4 worm cellular contexts compared by ENCODE assay signal in genomic region chrIV:6363604-6364003, ce11.
TF ChIP-seq lines count a peak whose summit lies in the region.

No protein-coding gene starts in this region.

TF ChIP-seq in whole organism, L1 larva, 84 proteins besides CTCF, POLR2A, EP300 and RAD21:
- no peak for TF ChIP-seq lin-39 (tag; optimal IDR thresholded peaks at IDR 0.05; lab: Kevin White, UChicago)
- no peak for TF ChIP-seq efl-1 (optimal IDR thresholded peaks at IDR 0.05; lab: Kevin White, UChicago)
- TF ChIP-seq efl-1 (GFP tag; optimal IDR thresholded peaks at IDR 0.05 in 1 of 2; lab: Kevin White, UChicago): peak in 1 of 2 experiments; percentile 72
- peak; percentile 22 for TF ChIP-seq fkh-10 (GFP tag; optimal IDR thresholded peaks at IDR 0.05; lab: Kevin White, UChicago)
- TF ChIP-seq nhr-71 (tag; optimal IDR thresholded peaks at IDR 0.05; lab: Kevin White, UChicago): no peak
TF ChIP-seq in whole organism, L1 larva: peak in this region for 2.

TF ChIP-seq in whole organism, late embryonic, 69 proteins besides CTCF, POLR2A, EP300 and RAD21:
- no peak for TF ChIP-seq eyg-1 (tag; optimal IDR thresholded peaks at IDR 0.05; lab: Kevin White, UChicago)
- TF ChIP-seq unc-42 (tag; optimal IDR thresholded peaks at IDR 0.05; lab: Kevin White, UChicago): peak; percentile 90

TF ChIP-seq in whole organism, midembryonic, 9 proteins besides CTCF, POLR2A, EP300 and RAD21:
- TF ChIP-seq T22C8.4 (GFP tag; IDR thresholded peaks at IDR 0.05; lab: Robert Waterston, UW) (no peak), cog-1 (tag; optimal IDR thresholded peaks at IDR 0.05; lab: Kevin White, UChicago) (no peak), ztf-29 (GFP tag; IDR thresholded peaks at IDR 0.05; lab: Robert Waterston, UW) (no peak), flt-1 (GFP tag; IDR thresholded peaks at IDR 0.05; lab: Robert Waterston, UW) (0 out of 2 replicates have a peak, but pooled peaks have one; percentile 20)

TF ChIP-seq in whole organism, mixed stage, embryonic, 35 proteins besides CTCF, POLR2A, EP300 and RAD21:
- TF ChIP-seq nhr-28 (tag; optimal IDR thresholded peaks at IDR 0.05; lab: Kevin White, UChicago) (no peak), ces-1 (GFP tag; optimal IDR thresholded peaks at IDR 0.05; lab: Kevin White, UChicago) (peak; percentile 89)

Comparison
In these comparisons a context has a peak if more than half of its experiments do, and no peak if none do; other contexts are left out.
1. Of the 10 proteins assayed by ChIP-seq in both whole organism, L1 larva and whole organism, late embryonic: peak only in whole organism, L1 larva: fkh-10; only in whole organism, late embryonic: none; in both: none; in neither: 9.